Worm (Caenorhabditis elegans) whole organism, L4 larva: ENCODE data around the gene eppl-1.
A peak's percentile ranks its signal among the peaks of the same experiment; 100 is the strongest.
"Not testable (repeated sequence)": the region's sequence is repeated elsewhere in the genome, so short reads cannot be mapped to it uniquely, and the experiment has no call there.

ENCODE experiments used
- D1046.2 ChIP-seq: fragments of 200-800 bp; sonication (Bioruptor generic); IDR thresholded peaks from 2 replicates; pipeline ENCODE4 v1.3.6; 2022; ENCODE audit warnings: missing genetic modification characterization, missing compliant biosample characterization
- F26F4.8 ChIP-seq: fragments of 200-800 bp; sonication (Bioruptor generic); conservative IDR thresholded peaks from 2 replicates; pipeline ENCODE4 v1.3.6; 2022; ENCODE audit warnings: missing genetic modification characterization, missing compliant biosample characterization
- F44E2.7 ChIP-seq: fragments of 200-800 bp; sonication (Bioruptor generic); IDR thresholded peaks from 2 replicates; pipeline ENCODE4 v2.1.2; 2022; ENCODE audit warnings: missing genetic modification characterization, missing compliant biosample characterization
- Y105C5A.15 ChIP-seq: fragments of 200-800 bp; sonication (Bioruptor generic); IDR thresholded peaks from 2 replicates; pipeline ENCODE4 v1.3.6; 2022; ENCODE audit warnings: missing genetic modification characterization, missing compliant biosample characterization
- Y75B8A.6 ChIP-seq: fragments of 200-800 bp; sonication (Bioruptor generic); IDR thresholded peaks from 2 replicates; pipeline ENCODE4 v1.3.6; 2022; ENCODE audit warnings: missing genetic modification reagents, missing genetic modification characterization, missing compliant biosample characterization
- ZK337.2 ChIP-seq: fragments of 200-800 bp; sonication (Bioruptor generic); IDR thresholded peaks from 2 replicates; pipeline ENCODE4 v1.3.6; 2022; ENCODE audit warnings: missing genetic modification reagents, missing genetic modification characterization, missing compliant biosample characterization
- ama-1 ChIP-seq: fragments of 150-350 bp; optimal IDR thresholded peaks from 2 replicates; lab custom pipeline; 2014; ENCODE audit warnings: inconsistent platforms, mixed read lengths
- arid-1 ChIP-seq: fragments of 200-800 bp; sonication (Bioruptor generic); conservative IDR thresholded peaks from 2 replicates; pipeline ENCODE4 v1.3.6; 2022; ENCODE audit warnings: missing genetic modification reagents, missing genetic modification characterization, missing compliant biosample characterization
- ceh-20 ChIP-seq: fragments of 200-800 bp; sonication (Bioruptor generic); IDR thresholded peaks from 2 replicates; pipeline ENCODE4 v1.3.6; 2022; ENCODE audit warnings: missing genetic modification reagents, missing genetic modification characterization, missing compliant biosample characterization
- ceh-44 ChIP-seq: fragments of 200-800 bp; sonication (Bioruptor generic); IDR thresholded peaks from 2 replicates; pipeline ENCODE4 v1.3.6; 2022; ENCODE audit warnings: missing genetic modification reagents, missing genetic modification characterization, missing compliant biosample characterization
- ceh-62 ChIP-seq: sonication (generic microtip); optimal IDR thresholded peaks from 2 replicates; lab custom pipeline; 2017; ENCODE audit warnings: missing biosample characterization, missing genetic modification characterization
- ces-1 ChIP-seq: fragments of 150-350 bp; sonication (generic microtip); optimal IDR thresholded peaks from 4 replicates; lab custom pipeline; 2014; ENCODE audit warnings: missing biosample characterization, missing genetic modification reagents, missing genetic modification characterization
- daf-16 ChIP-seq, 3 experiments: sonication (generic microtip); optimal IDR thresholded peaks; 2 replicates each; lab custom pipeline; 2016 to 2017; ENCODE audit warnings: missing genetic modification characterization in 3 of 3, missing genetic modification reagents in 3 of 3, mild to moderate bottlenecking in 2 of 3, missing compliant biosample characterization in 2 of 3, missing biosample characterization in 1 of 3, moderate library complexity in 1 of 3
- daf-19 ChIP-seq: fragments of 200-800 bp; sonication (Bioruptor generic); conservative IDR thresholded peaks from 2 replicates; pipeline ENCODE4 v1.3.6; 2022; ENCODE audit warnings: missing genetic modification characterization, missing compliant biosample characterization
- dmd-6 ChIP-seq: fragments of 200-800 bp; sonication (Bioruptor generic); IDR thresholded peaks from 2 replicates; pipeline ENCODE4 v1.3.6; 2022; ENCODE audit warnings: missing genetic modification reagents, missing genetic modification characterization, missing compliant biosample characterization
- dmd-8 ChIP-seq: fragments of 200-800 bp; sonication (Bioruptor generic); IDR thresholded peaks from 2 replicates; pipeline ENCODE4 v1.3.6; 2022; ENCODE audit warnings: missing genetic modification characterization, missing compliant biosample characterization
- dmd-9 ChIP-seq: fragments of 200-800 bp; sonication (Bioruptor generic); IDR thresholded peaks from 2 replicates; pipeline ENCODE4 v1.3.6; 2022; ENCODE audit warnings: missing genetic modification reagents, missing genetic modification characterization, missing compliant biosample characterization
- fkh-10 ChIP-seq: fragments of 150-350 bp; optimal IDR thresholded peaks from 2 replicates; lab custom pipeline; 2014; ENCODE audit warnings: missing biosample characterization, missing genetic modification reagents, missing genetic modification characterization
- hlh-11 ChIP-seq: fragments of 200-800 bp; sonication (Bioruptor generic); optimal IDR thresholded peaks from 2 replicates; lab custom pipeline; 2018; ENCODE audit warnings: mild to moderate bottlenecking, missing genetic modification characterization, missing compliant biosample characterization
- hlh-30 ChIP-seq: sonication (generic microtip); optimal IDR thresholded peaks from 2 replicates; lab custom pipeline; 2017; ENCODE audit warnings: antibody characterized with exemption, mild to moderate bottlenecking, missing genetic modification characterization, missing compliant biosample characterization; ENCODE audit not compliant: insufficient read depth
- lim-7 ChIP-seq: fragments of 200-800 bp; sonication (Bioruptor generic); IDR thresholded peaks from 2 replicates; pipeline ENCODE4 v1.3.6; 2022; ENCODE audit warnings: missing genetic modification characterization, missing compliant biosample characterization
- lin-1 ChIP-seq: fragments of 200-800 bp; sonication (Bioruptor generic); IDR thresholded peaks from 2 replicates; pipeline ENCODE4 v1.3.6; 2022; ENCODE audit warnings: missing genetic modification reagents, missing genetic modification characterization, missing compliant biosample characterization
- lin-29 ChIP-seq: fragments of 200-800 bp; sonication (Bioruptor generic); IDR thresholded peaks from 2 replicates; pipeline ENCODE4 v1.3.6; 2022; ENCODE audit warnings: missing genetic modification reagents, missing genetic modification characterization, missing compliant biosample characterization
- lin-38 ChIP-seq: fragments of 200-800 bp; sonication (Bioruptor generic); IDR thresholded peaks from 2 replicates; pipeline ENCODE4 v1.3.6; 2022; ENCODE audit warnings: missing genetic modification reagents, missing genetic modification characterization, missing compliant biosample characterization
- lin-39 ChIP-seq: fragments of 150-350 bp; optimal IDR thresholded peaks from 2 replicates; lab custom pipeline; 2014; ENCODE audit warnings: missing biosample characterization, missing genetic modification reagents, missing genetic modification characterization
- madf-5 ChIP-seq, 2 experiments: fragments of 200-800 bp; sonication (Bioruptor generic); IDR thresholded peaks; 2 replicates each; pipeline ENCODE4 v1.3.6; 2022; ENCODE audit warnings: missing compliant biosample characterization in 2 of 2, missing genetic modification characterization in 2 of 2
- madf-9 ChIP-seq: fragments of 200-800 bp; sonication (Bioruptor generic); conservative IDR thresholded peaks from 2 replicates; pipeline ENCODE4 v1.3.6; 2022; ENCODE audit warnings: missing genetic modification reagents, missing genetic modification characterization, missing compliant biosample characterization
- mep-1 ChIP-seq: fragments of 150-350 bp; sonication (generic microtip); optimal IDR thresholded peaks from 3 replicates; lab custom pipeline; 2014; ENCODE audit warnings: missing biosample characterization, missing genetic modification characterization
- nhr-102 ChIP-seq: sonication (generic microtip); optimal IDR thresholded peaks from 2 replicates; lab custom pipeline; 2016; ENCODE audit warnings: mild to moderate bottlenecking, missing genetic modification characterization, moderate library complexity, missing compliant biosample characterization
- nhr-111 ChIP-seq: fragments of 200-800 bp; sonication (Bioruptor generic); optimal IDR thresholded peaks from 2 replicates; lab custom pipeline; 2018; ENCODE audit warnings: mild to moderate bottlenecking, missing genetic modification characterization, missing compliant biosample characterization
- nhr-28 ChIP-seq: fragments of 150-350 bp; optimal IDR thresholded peaks from 2 replicates; lab custom pipeline; 2014; ENCODE audit warnings: missing biosample characterization, missing genetic modification characterization
- nhr-41 ChIP-seq: fragments of 200-800 bp; sonication (Bioruptor generic); IDR thresholded peaks from 2 replicates; pipeline ENCODE4 v1.3.6; 2022; ENCODE audit warnings: missing genetic modification reagents, missing genetic modification characterization, missing compliant biosample characterization
- nhr-48 ChIP-seq: sonication (generic microtip); optimal IDR thresholded peaks from 2 replicates; lab custom pipeline; 2016; ENCODE audit warnings: mild to moderate bottlenecking, missing genetic modification characterization, missing compliant biosample characterization
- nhr-76 ChIP-seq: fragments of 150-350 bp; optimal IDR thresholded peaks from 2 replicates; lab custom pipeline; 2014; ENCODE audit warnings: missing biosample characterization, missing genetic modification characterization
- pha-4 ChIP-seq, 2 experiments: fragments of 150-350 bp in 1 of 2; fragments of 200-800 bp in 1 of 2; sonication (Bioruptor generic) in 1 of 2; IDR thresholded peaks in 1 of 2; optimal IDR thresholded peaks in 1 of 2; 2 replicates each; pipeline versions ENCODE4 v1.3.6 to Lab custom; 2014 to 2022; ENCODE audit warnings: missing genetic modification characterization in 2 of 2, missing genetic modification reagents in 2 of 2, missing biosample characterization in 1 of 2, missing compliant biosample characterization in 1 of 2
- rbr-2 ChIP-seq: sonication (generic microtip); optimal IDR thresholded peaks from 2 replicates; lab custom pipeline; 2016; ENCODE audit warnings: missing genotype, missing genetic modification characterization, missing compliant biosample characterization
- sdz-12 ChIP-seq: fragments of 200-800 bp; sonication (Bioruptor generic); optimal IDR thresholded peaks from 2 replicates; lab custom pipeline; 2018; ENCODE audit warnings: mild to moderate bottlenecking, missing genetic modification characterization, missing compliant biosample characterization
- snpc-1.2 ChIP-seq: fragments of 200-800 bp; sonication (Bioruptor generic); IDR thresholded peaks from 2 replicates; pipeline ENCODE4 v1.3.6; 2022; ENCODE audit warnings: missing genetic modification reagents, missing genetic modification characterization, missing compliant biosample characterization
- snpc-4 ChIP-seq: fragments of 150-350 bp; optimal IDR thresholded peaks from 2 replicates; lab custom pipeline; 2014; ENCODE audit warnings: missing biosample characterization, missing genetic modification characterization
- spr-3 ChIP-seq: fragments of 200-800 bp; sonication (Bioruptor generic); optimal IDR thresholded peaks from 2 replicates; lab custom pipeline; 2018; ENCODE audit warnings: mild to moderate bottlenecking, missing genetic modification characterization, missing compliant biosample characterization
- zag-1 ChIP-seq: fragments of 150-350 bp; optimal IDR thresholded peaks from 2 replicates; lab custom pipeline; 2014; ENCODE audit warnings: missing biosample characterization, missing genetic modification characterization
- zip-11 ChIP-seq: fragments of 200-800 bp; sonication (Bioruptor generic); IDR thresholded peaks from 2 replicates; pipeline ENCODE4 v1.3.6; 2022; ENCODE audit warnings: missing genetic modification characterization, missing compliant biosample characterization
- zip-2 ChIP-seq: fragments of 150-350 bp; optimal IDR thresholded peaks from 2 replicates; lab custom pipeline; 2014; ENCODE audit warnings: missing biosample characterization, missing genetic modification characterization

eppl-1 gene

DNA sequence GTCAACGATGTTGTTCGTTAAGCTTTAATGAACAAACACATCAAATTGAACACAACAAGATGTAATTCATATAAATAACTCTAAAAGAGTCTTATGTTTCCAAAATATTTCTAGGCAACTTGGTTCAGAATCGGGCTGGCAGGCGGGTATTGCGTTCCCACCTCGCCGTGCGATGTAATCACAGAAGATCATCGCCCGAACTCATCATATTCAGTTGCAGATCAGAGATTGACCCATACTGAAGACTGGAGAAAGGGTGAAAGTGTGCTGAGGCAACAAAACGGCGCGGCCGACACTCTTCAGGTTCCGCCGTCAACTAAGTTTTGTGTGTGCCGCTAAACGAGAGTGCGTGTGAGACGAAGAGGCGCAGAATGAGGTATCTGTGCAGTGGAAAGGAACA lies 23.1 kb downstream of the eppl-1 start (continued):
- TF ChIP-seq spr-3 (GFP tag; lab: Kevin White, UChicago) (peak; percentile 73), hlh-11 (peak; percentile 92), zip-2 (peak; percentile 22), dmd-6 (GFP tag; lab: Robert Waterston, UW) (peak; percentile 83), pha-4 (GFP tag; IDR thresholded peaks at IDR 0.05; lab: Robert Waterston, UW) (peak; percentile 78), pha-4 (tag; optimal IDR thresholded peaks at IDR 0.05; lab: Kevin White, UChicago) (no peak), ces-1 (GFP tag; lab: Kevin White, UChicago) (no peak), nhr-102 (tag; lab: Kevin White, UChicago) (peak; percentile 91), fkh-10 (GFP tag; lab: Kevin White, UChicago) (peak; percentile 17), rbr-2 (tag; lab: Kevin White, UChicago) (peak; percentile 85), ceh-20 (GFP tag; lab: Robert Waterston, UW) (peak; percentile 73; the same call in 1 of the 2 replicates), mep-1 (no peak), snpc-4 (tag; lab: Kevin White, UChicago) (peak; percentile 94), Y75B8A.6 (GFP tag; lab: Robert Waterston, UW) (peak; percentile 62; the same call in 1 of the 2 replicates), ama-1 (lab: Kevin White, UChicago) (peak; percentile 98), nhr-111 (GFP tag; lab: Kevin White, UChicago) (no peak), nhr-28 (tag; lab: Kevin White, UChicago) (peak; percentile 88), zag-1 (tag; lab: Kevin White, UChicago) (no peak), zip-11 (GFP tag; lab: Robert Waterston, UW) (no peak), nhr-48 (peak; percentile 78), sdz-12 (GFP tag; lab: Kevin White, UChicago) (no peak), lin-39 (tag; lab: Kevin White, UChicago) (no peak), daf-16 (GFP tag; optimal IDR thresholded peaks at IDR 0.05; lab: Kevin White, UChicago) (peak; percentile 43 to 84), daf-16 (tag; optimal IDR thresholded peaks at IDR 0.05; lab: Kevin White, UChicago) (peak; percentile 89), nhr-76 (tag; lab: Kevin White, UChicago) (no peak), lim-7 (GFP tag; lab: Robert Waterston, UW) (peak; percentile 68)

DNA sequence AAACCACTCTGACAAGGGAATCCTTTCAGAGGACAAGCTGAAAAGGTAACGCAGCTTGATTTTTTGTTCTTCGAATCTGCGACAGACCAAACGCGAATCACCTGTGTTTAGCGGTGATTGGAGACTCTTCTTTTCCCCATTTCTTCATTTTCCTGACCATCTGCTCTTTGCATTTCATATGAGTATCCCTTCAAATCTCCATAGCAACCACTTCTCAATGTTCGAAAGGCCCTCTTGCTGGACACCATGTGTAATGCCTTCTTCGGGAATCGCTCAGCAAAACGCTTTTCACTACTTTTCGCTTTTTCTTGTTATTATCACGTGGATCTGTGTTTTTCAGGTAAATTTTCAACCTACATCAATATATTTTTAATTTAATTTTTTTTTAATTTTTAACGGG lies 25.0 kb downstream of the eppl-1 start, which contains the start of the genes T26A8.3 and tmem-231:
Gene T26A8.3, minus strand, starts transcription at position 101 of the 400 bp plus-strand sequence.
Gene tmem-231, plus strand, starts transcription at position 249 of the 400 bp plus-strand sequence.
- TF ChIP-seq dmd-8 (no peak), ceh-62 (tag; lab: Kevin White, UChicago) (no peak), lin-29 (GFP tag; lab: Robert Waterston, UW) (no peak)
- TF ChIP-seq, all 104 proteins: peak for 0

DNA sequence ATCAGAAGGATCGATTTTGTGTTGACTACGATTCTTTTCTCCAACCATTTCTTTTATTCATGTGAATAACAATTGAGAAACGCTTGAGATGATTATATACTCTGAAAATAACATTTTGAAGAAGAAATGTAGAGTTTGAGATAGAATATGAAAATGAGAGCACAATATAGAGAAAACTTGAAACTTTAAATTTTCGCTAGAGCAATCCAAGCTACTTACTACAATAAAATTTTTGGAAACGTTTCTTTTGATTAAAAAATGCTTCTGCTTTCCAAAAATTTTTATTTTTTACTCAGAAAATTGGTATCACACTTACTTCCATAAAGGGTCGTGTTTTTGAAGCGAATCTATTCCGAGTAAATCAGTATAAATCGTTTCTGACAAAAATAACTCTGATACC lies 30.6 kb downstream of the eppl-1 start, which contains the start of gene M116.5:
Gene M116.5, minus strand, starts transcription at position 101 of the 400 bp plus-strand sequence.
- no peak for TF ChIP-seq zip-11 (GFP tag; lab: Robert Waterston, UW)
- TF ChIP-seq daf-19 (GFP tag; lab: Robert Waterston, UW): no peak
- TF ChIP-seq ces-1 (GFP tag; lab: Kevin White, UChicago): no peak
- no peak for TF ChIP-seq hlh-30 (tag; lab: Kevin White, UChicago)
- no peak for TF ChIP-seq lin-1 (GFP tag; lab: Robert Waterston, UW)
- no peak for TF ChIP-seq dmd-9 (GFP tag; lab: Robert Waterston, UW)
- TF ChIP-seq fkh-10 (GFP tag; lab: Kevin White, UChicago): no peak

DNA sequence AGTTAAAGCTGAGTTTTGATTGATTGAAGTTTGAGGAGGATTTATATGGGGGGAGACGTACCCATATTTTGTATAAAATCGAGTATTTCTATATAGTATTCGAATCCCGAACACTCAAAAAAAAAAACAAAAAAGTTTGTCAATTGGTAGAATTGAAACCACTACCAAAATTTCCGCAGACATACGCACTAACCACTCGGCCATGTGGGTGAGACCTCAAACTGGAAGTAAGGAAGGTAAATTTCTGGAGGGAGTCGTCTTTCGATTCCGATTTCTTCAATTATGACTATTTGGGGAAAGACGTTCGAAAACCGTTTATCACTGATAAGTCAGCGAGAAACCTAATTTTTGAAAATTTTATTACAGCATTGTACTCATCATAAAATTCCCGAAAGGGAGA lies 39.0 kb downstream of the eppl-1 start:
- TF ChIP-seq lin-1 (GFP tag; lab: Robert Waterston, UW) (peak; percentile 63), lin-38 (GFP tag; lab: Robert Waterston, UW) (peak; percentile 71), pha-4 (GFP tag; IDR thresholded peaks at IDR 0.05; lab: Robert Waterston, UW) (peak; percentile 80; the same call in 1 of the 2 replicates), dmd-6 (GFP tag; lab: Robert Waterston, UW) (peak; percentile 36; the same call in 1 of the 2 replicates), madf-9 (peak; percentile 67), D1046.2 (GFP tag; lab: Robert Waterston, UW) (peak; percentile 88; the same call in 1 of the 2 replicates), F44E2.7 (GFP tag; lab: Robert Waterston, UW) (0 out of 2 replicates have a peak, but pooled peaks have one; percentile 19), nhr-41 (peak; percentile 67), ceh-44 (GFP tag; lab: Robert Waterston, UW) (peak; percentile 66; the same call in 1 of the 2 replicates), arid-1 (peak; percentile 81), ZK337.2 (GFP tag; lab: Robert Waterston, UW) (peak; percentile 78), madf-5 (GFP tag; IDR thresholded peaks at IDR 0.05; lab: Robert Waterston, UW) (0 out of 4 replicates have a peak, but pooled peaks of 1 of the 2 experiments have one; percentile 58), snpc-1.2 (GFP tag; lab: Robert Waterston, UW) (peak; percentile 72; the same call in 1 of the 2 replicates), F26F4.8 (peak; percentile 90), Y105C5A.15 (peak; percentile 78; the same call in 1 of the 2 replicates)
- TF ChIP-seq pha-4 (tag; optimal IDR thresholded peaks at IDR 0.05; lab: Kevin White, UChicago): not testable (repeated sequence)
